Fruit fly (Drosophila melanogaster): ENCODE data around the gene Gyc32E.

DNA sequence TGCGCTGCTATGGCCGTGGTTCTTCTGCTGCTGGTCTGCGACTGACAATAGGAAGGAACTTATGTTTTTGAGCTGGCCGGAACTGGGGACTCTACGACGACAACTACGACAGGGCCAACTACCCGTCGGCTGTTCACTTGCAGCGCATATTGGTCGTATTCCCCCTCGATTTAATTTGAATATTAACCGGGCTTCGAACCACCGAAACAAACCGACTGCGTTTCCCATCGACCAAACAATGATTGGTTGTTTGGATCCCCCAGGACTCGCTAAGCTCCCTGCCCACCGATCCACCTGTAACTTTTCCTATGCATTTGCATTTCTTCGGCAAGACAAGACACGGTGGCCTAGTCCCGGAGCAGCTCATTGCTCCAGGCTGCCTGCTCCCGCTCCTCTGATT lies 27.3 kb downstream of the Gyc32E start, which contains the start of gene Dnaaf4:
- TF ChIP-seq CTCF (optimal IDR thresholded peaks at IDR 0.05) (no peak), CG8478 (optimal IDR thresholded peaks at IDR 0.05) (no peak)

All from S2 (cell line).